Worm (Caenorhabditis elegans): ENCODE measurements around the gene C50B8.6.

The C50B8.6 gene

ce11 chrV:13563841-13564240 is 14.9 kb upstream of the C50B8.6 start, which contains the start of gene grl-17:
TSS of gene grl-17 (minus strand) at chrV:13563941.
- TF ChIP-seq blmp-1 (tag; optimal IDR thresholded peaks at IDR 0.05) (peak; percentile 48), lin-14 (GFP tag; optimal IDR thresholded peaks at IDR 0.05) (no peak)

DNA sequence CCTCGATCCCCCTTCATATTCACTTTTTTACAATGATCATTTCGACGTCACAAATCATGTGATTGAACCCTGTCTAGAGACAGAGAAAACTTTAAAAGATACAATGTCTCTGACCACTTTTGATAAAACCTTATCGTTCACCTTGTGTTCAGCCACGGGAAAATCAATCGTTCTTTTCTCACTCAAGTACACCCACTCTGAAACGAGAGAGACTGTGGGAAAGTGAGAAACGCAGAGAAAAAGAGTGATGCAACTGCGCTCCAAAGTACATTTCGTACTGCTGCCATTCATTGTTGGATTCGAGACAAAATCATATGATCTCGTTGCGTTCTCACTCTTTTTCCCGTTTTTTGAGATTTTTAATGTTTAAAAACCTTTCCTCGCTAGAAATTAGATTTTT is 13.6 kb upstream of the C50B8.6 start:
- TF ChIP-seq pax-3 (tag; optimal IDR thresholded peaks at IDR 0.05) (peak; percentile 93), nhr-20 (tag; optimal IDR thresholded peaks at IDR 0.05) (peak; percentile 98), efl-3 (GFP tag; optimal IDR thresholded peaks at IDR 0.05) (no peak), ceh-63 (GFP tag; optimal IDR thresholded peaks at IDR 0.05) (no peak), irx-1 (tag; optimal IDR thresholded peaks at IDR 0.05) (peak; percentile 80), unc-86 (tag; optimal IDR thresholded peaks at IDR 0.05) (peak; percentile 62), sox-4 (tag; optimal IDR thresholded peaks at IDR 0.05) (peak; percentile 50), ceh-8 (GFP tag; optimal IDR thresholded peaks at IDR 0.05) (no peak), lin-35 (GFP tag; optimal IDR thresholded peaks at IDR 0.05) (peak; percentile 85 to 91), isw-1 (GFP tag; IDR thresholded peaks at IDR 0.05) (peak; percentile 66), ceh-82 (tag; optimal IDR thresholded peaks at IDR 0.05) (peak; percentile 41 to 80 (median 69)), efl-1 (optimal IDR thresholded peaks at IDR 0.05) (peak; percentile 86 to 89), efl-1 (GFP tag; optimal IDR thresholded peaks at IDR 0.05 in 1 of 2) (peak; percentile 81 to 98), nhr-76 (tag; optimal IDR thresholded peaks at IDR 0.05) (no peak), snu-23 (GFP tag; optimal IDR thresholded peaks at IDR 0.05) (peak; percentile 96), aly-2 (tag; optimal IDR thresholded peaks at IDR 0.05) (peak; percentile 67), snpc-4 (tag; optimal IDR thresholded peaks at IDR 0.05) (peak; percentile 79), hlh-4 (tag; optimal IDR thresholded peaks at IDR 0.05) (no peak), ceh-90 (tag; optimal IDR thresholded peaks at IDR 0.05) (peak; percentile 50), pqm-1 (tag; optimal IDR thresholded peaks at IDR 0.05) (no peak), egl-13 (tag; optimal IDR thresholded peaks at IDR 0.05) (peak; percentile 69), lir-3 (tag; optimal IDR thresholded peaks at IDR 0.05; ENCODE audit: poor library complexity) (peak; percentile 79), grh-1 (GFP tag; IDR thresholded peaks at IDR 0.05) (peak; percentile 84), sup-37 (GFP tag; optimal IDR thresholded peaks at IDR 0.05) (peak; percentile 59), dsc-1 (tag; optimal IDR thresholded peaks at IDR 0.05) (peak; percentile 78), ztf-4 (tag; optimal IDR thresholded peaks at IDR 0.05) (peak; percentile 71), unc-62 (GFP tag; optimal IDR thresholded peaks at IDR 0.05) (no peak), rnt-1 (tag; optimal IDR thresholded peaks at IDR 0.05) (peak; percentile 90), egl-27 (tag; optimal IDR thresholded peaks at IDR 0.05) (no peak), hpl-2 (GFP tag; optimal IDR thresholded peaks at IDR 0.05) (peak; percentile 70), nhr-84 (tag; optimal IDR thresholded peaks at IDR 0.05) (no peak), pag-3 (tag; optimal IDR thresholded peaks at IDR 0.05; ENCODE audit: borderline replicate concordance, insufficient read depth) (peak; percentile 97), nhr-90 (tag; optimal IDR thresholded peaks at IDR 0.05; ENCODE audit: poor library complexity) (peak; percentile 92), nhr-85 (tag) (peak; percentile 96), zag-1 (tag; optimal IDR thresholded peaks at IDR 0.05) (no peak), aha-1 (tag; optimal IDR thresholded peaks at IDR 0.05) (peak; percentile 36), ama-1 (optimal IDR thresholded peaks at IDR 0.05) (peak; percentile 69), C04F5.9 (tag; optimal IDR thresholded peaks at IDR 0.05) (peak; percentile 66), unc-98 (GFP tag; IDR thresholded peaks at IDR 0.05) (peak; percentile 37; the same call in 1 of the 2 replicates), C16A3.4 (tag; optimal IDR thresholded peaks at IDR 0.05) (peak; percentile 95), mdl-1 (tag; optimal IDR thresholded peaks at IDR 0.05) (peak in 1 of 2 experiments; percentile 89), elt-3 (tag; optimal IDR thresholded peaks at IDR 0.05) (peak in 5 of 6 experiments; percentile 12 to 97 (median 83)), blmp-1 (tag; optimal IDR thresholded peaks at IDR 0.05) (peak; percentile 90), mef-2 (tag; optimal IDR thresholded peaks at IDR 0.05) (no peak), alr-1 (tag; optimal IDR thresholded peaks at IDR 0.05; ENCODE audit: borderline replicate concordance) (no peak), sptf-1 (tag; optimal IDR thresholded peaks at IDR 0.05) (no peak), fos-1 (tag; optimal IDR thresholded peaks at IDR 0.05) (peak; percentile 88), ces-1 (GFP tag; optimal IDR thresholded peaks at IDR 0.05) (no peak), jun-1 (tag; optimal IDR thresholded peaks at IDR 0.05) (peak; percentile 76), fkh-10 (GFP tag; optimal IDR thresholded peaks at IDR 0.05) (peak; percentile 24)

Data from whole organism, L1 larva.